Worm (Caenorhabditis elegans): ENCODE results near the gene dre-1.

ce11 chrV:6503158-6503557 lies 43.1 kb downstream of the dre-1 start:
- no peak for TF ChIP-seq W03F9.2 (tag; optimal IDR thresholded peaks at IDR 0.05)
- TF ChIP-seq him-1 (tag; optimal IDR thresholded peaks at IDR 0.05) = no peak
- no peak for TF ChIP-seq dao-5 (tag; optimal IDR thresholded peaks at IDR 0.05)
